Worm (Caenorhabditis elegans): ENCODE results near the gene valv-1.

The valv-1 gene

ce11 chrIV:7468638-7469037 lies 23.5 kb upstream of the valv-1 start:
- TF ChIP-seq lin-13 (tag; optimal IDR thresholded peaks at IDR 0.05) = no peak
- TF ChIP-seq mab-5 (tag; optimal IDR thresholded peaks at IDR 0.05) = no peak
- TF ChIP-seq pha-4 (tag; optimal IDR thresholded peaks at IDR 0.05) = no peak
- no peak for TF ChIP-seq nhr-76 (tag; optimal IDR thresholded peaks at IDR 0.05)
- TF ChIP-seq ceh-39 (tag; optimal IDR thresholded peaks at IDR 0.05) = no peak
- TF ChIP-seq mep-1 (tag; optimal IDR thresholded peaks at IDR 0.05) = no peak
- TF ChIP-seq elt-1 (tag; optimal IDR thresholded peaks at IDR 0.05; ENCODE audit: borderline replicate concordance, insufficient read depth) = no peak
- TF ChIP-seq drap-1 (GFP tag; optimal IDR thresholded peaks at IDR 0.05) = no peak
- no peak for TF ChIP-seq hlh-1 (tag; optimal IDR thresholded peaks at IDR 0.05)
- TF ChIP-seq nhr-28 (tag; optimal IDR thresholded peaks at IDR 0.05) = no peak
- no peak for TF ChIP-seq zip-8 (tag; optimal IDR thresholded peaks at IDR 0.05)
- TF ChIP-seq tbx-8 (GFP tag; optimal IDR thresholded peaks at IDR 0.05) = no peak
- no peak for TF ChIP-seq bed-3 (GFP tag; optimal IDR thresholded peaks at IDR 0.05)
- TF ChIP-seq snpc-4 (tag; optimal IDR thresholded peaks at IDR 0.05) = no peak
- TF ChIP-seq sptf-1 (tag; optimal IDR thresholded peaks at IDR 0.05) = no peak
- TF ChIP-seq elt-3 (tag; optimal IDR thresholded peaks at IDR 0.05) = no peak
- TF ChIP-seq ztf-11 (tag; optimal IDR thresholded peaks at IDR 0.05) = no peak
- no peak for TF ChIP-seq mls-2 (tag; optimal IDR thresholded peaks at IDR 0.05)
- no peak for TF ChIP-seq nhr-237 (tag; optimal IDR thresholded peaks at IDR 0.05)
- no peak for TF ChIP-seq ham-2 (GFP tag; optimal IDR thresholded peaks at IDR 0.05)

ce11 chrIV:7467170-7467569 lies 22.0 kb upstream of the valv-1 start:
- TF ChIP-seq sptf-1 (tag; optimal IDR thresholded peaks at IDR 0.05) = no peak

ce11 chrIV:7465857-7466256 lies 20.7 kb upstream of the valv-1 start, which contains the start of gene F13B6.3:
TSS of gene F13B6.3 (minus strand) at chrIV:7465957.
- TF ChIP-seq unc-62 (GFP tag; optimal IDR thresholded peaks at IDR 0.05) = no peak
- TF ChIP-seq cnd-1 (tag; optimal IDR thresholded peaks at IDR 0.05) = no peak
- TF ChIP-seq unc-39 (tag; optimal IDR thresholded peaks at IDR 0.05) = no peak
- no peak for TF ChIP-seq tbx-8 (GFP tag; optimal IDR thresholded peaks at IDR 0.05)

ce11 chrIV:7460225-7460624 lies 15.1 kb upstream of the valv-1 start, which contains the start of gene F13B6.2:
TSS of gene F13B6.2 (minus strand) at chrIV:7460325.
- TF ChIP-seq flh-1 (GFP tag; optimal IDR thresholded peaks at IDR 0.05) (no peak), sptf-1 (tag; optimal IDR thresholded peaks at IDR 0.05) (no peak), pha-4 (tag; optimal IDR thresholded peaks at IDR 0.05) (no peak), mep-1 (tag; optimal IDR thresholded peaks at IDR 0.05) (no peak), ztf-11 (tag; optimal IDR thresholded peaks at IDR 0.05) (no peak), ham-2 (GFP tag; optimal IDR thresholded peaks at IDR 0.05) (no peak), nhr-2 (tag; optimal IDR thresholded peaks at IDR 0.05) (no peak), elt-1 (tag; optimal IDR thresholded peaks at IDR 0.05; ENCODE audit: borderline replicate concordance, insufficient read depth) (no peak), nhr-12 (tag; optimal IDR thresholded peaks at IDR 0.05) (no peak), unc-39 (tag; optimal IDR thresholded peaks at IDR 0.05) (no peak), unc-62 (GFP tag; optimal IDR thresholded peaks at IDR 0.05) (no peak), nhr-76 (tag; optimal IDR thresholded peaks at IDR 0.05) (no peak), ces-1 (GFP tag; optimal IDR thresholded peaks at IDR 0.05) (no peak)

ce11 chrIV:7456225-7456624 lies 11.1 kb upstream of the valv-1 start, which contains the start of gene F13B6.1:
TSS of gene F13B6.1 (plus strand) at chrIV:7456525.
- no peak for TF ChIP-seq tbx-8 (GFP tag; optimal IDR thresholded peaks at IDR 0.05)
- no peak for TF ChIP-seq flh-1 (GFP tag; optimal IDR thresholded peaks at IDR 0.05)

ce11 chrIV:7454890-7455289 lies 9.8 kb upstream of the valv-1 start:
- TF ChIP-seq ham-2 (GFP tag; optimal IDR thresholded peaks at IDR 0.05) = peak; percentile 53
- no peak for TF ChIP-seq ceh-43 (GFP tag; optimal IDR thresholded peaks at IDR 0.05)
- TF ChIP-seq nhr-2 (tag; optimal IDR thresholded peaks at IDR 0.05) = peak; percentile 80
- TF ChIP-seq elt-1 (tag; optimal IDR thresholded peaks at IDR 0.05; ENCODE audit: borderline replicate concordance, insufficient read depth) = peak; percentile 67
- TF ChIP-seq ces-1 (GFP tag; optimal IDR thresholded peaks at IDR 0.05) = no peak
- no peak for TF ChIP-seq cnd-1 (tag; optimal IDR thresholded peaks at IDR 0.05)
- TF ChIP-seq flh-1 (GFP tag; optimal IDR thresholded peaks at IDR 0.05) = no peak
- no peak for TF ChIP-seq unc-120 (tag; optimal IDR thresholded peaks at IDR 0.05; ENCODE audit: poor library complexity, severe bottlenecking)
- TF ChIP-seq ceh-83 (GFP tag; optimal IDR thresholded peaks at IDR 0.05) = no peak
- TF ChIP-seq zip-8 (tag; optimal IDR thresholded peaks at IDR 0.05) = no peak
- no peak for TF ChIP-seq tbx-8 (GFP tag; optimal IDR thresholded peaks at IDR 0.05)
- no peak for TF ChIP-seq pha-4 (tag; optimal IDR thresholded peaks at IDR 0.05)
- no peak for TF ChIP-seq nhr-76 (tag; optimal IDR thresholded peaks at IDR 0.05)
- no peak for TF ChIP-seq nhr-28 (tag; optimal IDR thresholded peaks at IDR 0.05)
- TF ChIP-seq lin-32 (GFP tag; optimal IDR thresholded peaks at IDR 0.05) = peak; percentile 34
- no peak for TF ChIP-seq unc-39 (tag; optimal IDR thresholded peaks at IDR 0.05)
- no peak for TF ChIP-seq drap-1 (GFP tag; optimal IDR thresholded peaks at IDR 0.05)
- TF ChIP-seq blmp-1 (tag; optimal IDR thresholded peaks at IDR 0.05) = peak; percentile 71
- no peak for TF ChIP-seq nhr-12 (tag; optimal IDR thresholded peaks at IDR 0.05)
- TF ChIP-seq mep-1 (tag; optimal IDR thresholded peaks at IDR 0.05) = no peak
- TF ChIP-seq sptf-1 (tag; optimal IDR thresholded peaks at IDR 0.05) = no peak
- TF ChIP-seq hlh-1 (tag; optimal IDR thresholded peaks at IDR 0.05) = no peak
- TF ChIP-seq snpc-4 (tag; optimal IDR thresholded peaks at IDR 0.05) = no peak
- no peak for TF ChIP-seq sem-2 (GFP tag; optimal IDR thresholded peaks at IDR 0.05)

All from whole organism, mixed stage, embryonic.